Worm (Caenorhabditis elegans): ENCODE measurements around the gene D1046.4.

Gene D1046.4

ce11 chrIV:8965883-8966282, 32.2 kb downstream of the D1046.4 start, which contains the start of gene C53B4.2:
Gene C53B4.2 (plus strand): TSS chrIV:8966183.
- TF ChIP-seq snpc-4 (GFP tag; optimal IDR thresholded peaks at IDR 0.05) = no peak
- no peak for TF ChIP-seq snpc-4 (tag; optimal IDR thresholded peaks at IDR 0.05)
- TF ChIP-seq chd-7 (tag; optimal IDR thresholded peaks at IDR 0.05) = no peak
- TF ChIP-seq C17E4.6 (GFP tag; IDR thresholded peaks at IDR 0.05) = no peak
- TF ChIP-seq F23B12.7 (tag; optimal IDR thresholded peaks at IDR 0.05; ENCODE audit: insufficient read depth) = no peak
- TF ChIP-seq tbp1 (GFP tag; optimal IDR thresholded peaks at IDR 0.05) = no peak
- TF ChIP-seq ztf-22 (GFP tag; optimal IDR thresholded peaks at IDR 0.05) = no peak
- no peak for TF ChIP-seq ccch-3 (GFP tag; optimal IDR thresholded peaks at IDR 0.05)
- no peak for TF ChIP-seq nfya-1 (tag; optimal IDR thresholded peaks at IDR 0.05; ENCODE audit: borderline replicate concordance, insufficient read depth)
- no peak for TF ChIP-seq somi-1 (GFP tag; optimal IDR thresholded peaks at IDR 0.05)
- no peak for TF ChIP-seq B0336.3 (GFP tag; IDR thresholded peaks at IDR 0.05)
- TF ChIP-seq ztf-26 (tag; optimal IDR thresholded peaks at IDR 0.05) = no peak

ce11 chrIV:8967990-8968389, 34.3 kb downstream of the D1046.4 start, which contains the start of gene suex-2:
Gene suex-2 (plus strand): TSS chrIV:8968290.
- TF ChIP-seq zfh-2 (GFP tag; conservative IDR thresholded peaks at IDR 0.05) = no peak
- no peak for TF ChIP-seq T26A5.8 (tag; optimal IDR thresholded peaks at IDR 0.05)
- no peak for TF ChIP-seq dpff-1 (tag; optimal IDR thresholded peaks at IDR 0.05)
- no peak for TF ChIP-seq die-1 (tag; optimal IDR thresholded peaks at IDR 0.05)

- TF ChIP-seq ceh-40 (GFP tag; IDR thresholded peaks at IDR 0.05) (peak; percentile 46; the same call in 1 of the 2 replicates), athp-1 (tag; optimal IDR thresholded peaks at IDR 0.05) (no peak), K12H6.12 (tag; optimal IDR thresholded peaks at IDR 0.05) (peak; percentile 40), nhr-80 (tag; optimal IDR thresholded peaks at IDR 0.05) (peak; percentile 75), ztf-25 (GFP tag; IDR thresholded peaks at IDR 0.05) (no peak), ets-4 (GFP tag; optimal IDR thresholded peaks at IDR 0.05) (no peak), F57C9.4 (tag; optimal IDR thresholded peaks at IDR 0.05) (no peak), snpc-3.4 (tag; optimal IDR thresholded peaks at IDR 0.05) (peak; percentile 36), snpc-1.1 (tag; optimal IDR thresholded peaks at IDR 0.05; ENCODE audit: insufficient read depth) (no peak), C06A6.2 (GFP tag; conservative IDR thresholded peaks at IDR 0.05) (no peak), B0261.1 (tag; optimal IDR thresholded peaks at IDR 0.05) (no peak), efl-1 (GFP tag; optimal IDR thresholded peaks at IDR 0.05) (no peak), fkh-3 (tag; optimal IDR thresholded peaks at IDR 0.05) (no peak), ZK185.1 (tag; optimal IDR thresholded peaks at IDR 0.05; ENCODE audit: poor library complexity, severe bottlenecking) (peak; percentile 87), nfya-1 (tag; optimal IDR thresholded peaks at IDR 0.05; ENCODE audit: borderline replicate concordance, insufficient read depth) (no peak), ceh-100 (GFP tag; IDR thresholded peaks at IDR 0.05) (no peak), ceh-27 (GFP tag; optimal IDR thresholded peaks at IDR 0.05) (peak; percentile 82), nhr-90 (tag; optimal IDR thresholded peaks at IDR 0.05) (no peak), Y95B8A.8 (GFP tag; IDR thresholded peaks at IDR 0.05) (no peak), lin-35 (GFP tag; optimal IDR thresholded peaks at IDR 0.05) (peak in 1 of 3 experiments; percentile 47), egl-44 (GFP tag; IDR thresholded peaks at IDR 0.05) (no peak), F22D6.2 (tag; optimal IDR thresholded peaks at IDR 0.05) (no peak), nhr-27 (tag; optimal IDR thresholded peaks at IDR 0.05) (no peak), zfh-2 (GFP tag; conservative IDR thresholded peaks at IDR 0.05) (no peak), B0035.1 (tag; optimal IDR thresholded peaks at IDR 0.05) (peak; percentile 13), hsf-1 (GFP tag; IDR thresholded peaks at IDR 0.05) (no peak), tlf-1 (GFP tag; optimal IDR thresholded peaks at IDR 0.05) (no peak), hmg-1.2 (GFP tag; IDR thresholded peaks at IDR 0.05) (no peak), snpc-1.3 (tag; optimal IDR thresholded peaks at IDR 0.05; ENCODE audit: insufficient read depth) (peak; percentile 31), madf-10 (tag; optimal IDR thresholded peaks at IDR 0.05) (peak; percentile 19), snpc-4 (GFP tag; optimal IDR thresholded peaks at IDR 0.05) (peak; percentile 38), snpc-4 (tag; optimal IDR thresholded peaks at IDR 0.05) (peak in 3 of 4 experiments; percentile 25 to 51 (median 36))
Observed at ce11 chrIV:8973249-8973958, 39.7 kb downstream of the D1046.4 start, which contains the start of gene C53B4.3. Gene C53B4.3 (minus strand): TSS chrIV:8973712.
